Fruit fly (Drosophila melanogaster): Measurements from ENCODE around the gene Cyp28a5.
A peak's percentile ranks its signal among the peaks of the same experiment; 100 is the strongest.

Gene Cyp28a5

DNA sequence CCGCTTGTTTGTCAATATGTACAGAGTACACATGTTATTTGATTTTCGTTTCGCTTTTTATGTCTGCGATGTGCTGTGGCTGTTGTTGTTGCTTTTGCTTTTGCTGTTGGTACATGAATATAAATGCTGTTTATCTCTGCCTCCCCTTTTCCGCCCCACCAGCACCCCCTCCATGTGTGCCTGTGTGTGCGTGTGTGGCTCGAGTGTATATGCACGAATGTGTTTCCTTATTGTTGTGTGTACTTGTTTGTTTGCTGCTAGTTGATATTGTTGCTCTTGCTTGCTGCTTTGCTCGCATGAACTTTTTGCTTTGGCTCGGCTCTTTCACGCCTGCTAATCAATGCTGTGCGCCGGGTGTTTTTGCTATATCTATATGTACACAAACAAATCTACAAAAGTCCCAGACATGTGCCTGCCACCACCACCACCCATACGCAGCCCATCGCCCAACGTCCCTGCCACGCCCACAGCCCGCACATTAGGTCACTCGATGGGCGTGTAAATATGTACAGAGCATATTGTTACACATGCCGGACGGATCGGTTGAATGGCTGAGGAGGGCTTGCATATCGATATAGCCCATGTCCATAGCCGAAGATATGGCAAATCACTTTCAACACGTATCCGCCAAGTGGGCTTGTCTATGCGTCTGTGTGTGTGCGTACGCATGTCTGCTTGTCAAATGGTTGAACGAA is 47.1 kb downstream of the Cyp28a5 start (continued):
- TF ChIP-seq hb (GFP tag; IDR thresholded peaks at IDR 0.05; ENCODE audit: partially characterized antibody), result peak; percentile 51; the same call in 1 of the 3 replicates
- TF ChIP-seq CG12071 (GFP tag; optimal IDR thresholded peaks at IDR 0.05), result peak; percentile 100
- peak; percentile 99 for TF ChIP-seq p53 (GFP tag; optimal IDR thresholded peaks at IDR 0.05)
- TF ChIP-seq CG1603 (tag; optimal IDR thresholded peaks at IDR 0.05), result peak; percentile 99
- TF ChIP-seq CG17359 (tag; optimal IDR thresholded peaks at IDR 0.05), result peak; percentile 100
- TF ChIP-seq prd (optimal IDR thresholded peaks at IDR 0.05), result no peak
- peak; percentile 95 for TF ChIP-seq prd (GFP tag; IDR thresholded peaks at IDR 0.05)
- TF ChIP-seq CG3726 (GFP tag; IDR thresholded peaks at IDR 0.05), result peak; percentile 99
- no peak for TF ChIP-seq D19A (tag; optimal IDR thresholded peaks at IDR 0.05)
- peak; percentile 99 for TF ChIP-seq CG34376 (GFP tag; optimal IDR thresholded peaks at IDR 0.05)
- TF ChIP-seq CG6689 (GFP tag; IDR thresholded peaks at IDR 0.05), result peak; percentile 97
- peak; percentile 95 for TF ChIP-seq ab (GFP tag; optimal IDR thresholded peaks at IDR 0.05)
- TF ChIP-seq Vsx1 (GFP tag; optimal IDR thresholded peaks at IDR 0.05), result peak; percentile 100
- no peak for TF ChIP-seq Dll (GFP tag; IDR thresholded peaks at IDR 0.05; ENCODE audit: partially characterized antibody)
- TF ChIP-seq CHES-1-like (GFP tag; optimal IDR thresholded peaks at IDR 0.05), result peak; percentile 100
- TF ChIP-seq Dref (GFP tag; IDR thresholded peaks at IDR 0.05), result peak; percentile 51; the same call in 1 of the 2 replicates
- peak; percentile 97 for TF ChIP-seq GATAe (GFP tag; conservative IDR thresholded peaks at IDR 0.05)
- TF ChIP-seq knrl (GFP tag; IDR thresholded peaks at IDR 0.05; ENCODE audit: partially characterized antibody), result peak; percentile 36; the same call in 1 of the 3 replicates
- TF ChIP-seq CG3163 (GFP tag; optimal IDR thresholded peaks at IDR 0.05), result peak; percentile 95
- TF ChIP-seq Rx (GFP tag; IDR thresholded peaks at IDR 0.05), result peak; percentile 97
- TF ChIP-seq Oli (tag; optimal IDR thresholded peaks at IDR 0.05), result peak; percentile 94
- peak; percentile 100 for TF ChIP-seq CG13123 (GFP tag; optimal IDR thresholded peaks at IDR 0.05)
- TF ChIP-seq tll (GFP tag; optimal IDR thresholded peaks at IDR 0.05), result peak in 1 of 2 experiments; percentile 89
- peak; percentile 98 for TF ChIP-seq CG15269 (tag; optimal IDR thresholded peaks at IDR 0.05)
- TF ChIP-seq Ets65A (GFP tag), result peak; percentile 96
- TF ChIP-seq ATbp (GFP tag; optimal IDR thresholded peaks at IDR 0.05), result peak; percentile 100
- peak; percentile 100 for TF ChIP-seq CG10431 (GFP tag; optimal IDR thresholded peaks at IDR 0.05)
- TF ChIP-seq croc (GFP tag; conservative IDR thresholded peaks at IDR 0.05), result peak; percentile 93
- TF ChIP-seq CG1602 (GFP tag; optimal IDR thresholded peaks at IDR 0.05), result peak; percentile 99
- peak; percentile 100 for TF ChIP-seq CG9727 (GFP tag; optimal IDR thresholded peaks at IDR 0.05)
- peak; percentile 65; the same call in 1 of the 2 replicates for TF ChIP-seq sna (GFP tag; IDR thresholded peaks at IDR 0.05; ENCODE audit: partially characterized antibody)
- no peak for TF ChIP-seq Lpt (GFP tag; optimal IDR thresholded peaks at IDR 0.05)
- peak; percentile 73 for TF ChIP-seq Hmx (GFP tag; optimal IDR thresholded peaks at IDR 0.05)
- TF ChIP-seq slp2 (GFP tag; optimal IDR thresholded peaks at IDR 0.05), result peak; percentile 99
- TF ChIP-seq CG2199 (GFP tag; IDR thresholded peaks at IDR 0.05), result peak; percentile 99
- peak; percentile 93 for TF ChIP-seq cg (GFP tag; optimal IDR thresholded peaks at IDR 0.05)
- peak; percentile 97 for TF ChIP-seq Mrtf (GFP tag; IDR thresholded peaks at IDR 0.05)
- TF ChIP-seq CG34422 (GFP tag; IDR thresholded peaks at IDR 0.05), result peak; percentile 95
- TF ChIP-seq CG10565 (GFP tag; optimal IDR thresholded peaks at IDR 0.05), result peak; percentile 99
- TF ChIP-seq insv (GFP tag; optimal IDR thresholded peaks at IDR 0.05), result peak; percentile 77 to 90
- peak; percentile 97 for TF ChIP-seq NfI (GFP tag; optimal IDR thresholded peaks at IDR 0.05)
- TF ChIP-seq btn (GFP tag; optimal IDR thresholded peaks at IDR 0.05), result peak; percentile 99
- peak; percentile 100 for TF ChIP-seq ac (GFP tag; optimal IDR thresholded peaks at IDR 0.05)
- TF ChIP-seq Xbp1 (GFP tag; optimal IDR thresholded peaks at IDR 0.05), result peak; percentile 91
- peak; percentile 98 for TF ChIP-seq Hand (GFP tag; optimal IDR thresholded peaks at IDR 0.05)
- peak in 1 of 2 experiments; percentile 82 for TF ChIP-seq Hr78 (GFP tag; optimal IDR thresholded peaks at IDR 0.05)
- peak; percentile 84 for TF ChIP-seq CG3995 (GFP tag; optimal IDR thresholded peaks at IDR 0.05)
- TF ChIP-seq esg (GFP tag; conservative IDR thresholded peaks at IDR 0.05), result peak; percentile 81
- peak; percentile 97 for TF ChIP-seq CG11093 (GFP tag; IDR thresholded peaks at IDR 0.05)
